Worm (Caenorhabditis elegans): ENCODE data around the gene gsp-2.

The gsp-2 gene

ce11 chrIII:7336214-7336613 is at the start of gene gsp-2 (continued):
- TF ChIP-seq php-3 (GFP tag; IDR thresholded peaks at IDR 0.05) (no peak), mep-1 (tag; optimal IDR thresholded peaks at IDR 0.05) (peak; percentile 53)

ce11 chrIII:7287503-7287902 is 48.9 kb upstream of the gsp-2 start, which contains the start of gene ykt-6:
TSS of gene ykt-6 (minus strand) at chrIII:7287603.
- TF ChIP-seq aha-1 (tag) (peak; percentile 28), lir-3 (tag; optimal IDR thresholded peaks at IDR 0.05) (no peak)

ce11 chrIII:7290462-7290861 is 45.9 kb upstream of the gsp-2 start, which contains the start of gene algn-11:
TSS of gene algn-11 (minus strand) at chrIII:7290562.
- TF ChIP-seq nhr-28 (tag; optimal IDR thresholded peaks at IDR 0.05) (no peak), mxl-3 (GFP tag; optimal IDR thresholded peaks at IDR 0.05) (no peak), lsy-2 (tag; optimal IDR thresholded peaks at IDR 0.05) (no peak), snpc-4 (tag; optimal IDR thresholded peaks at IDR 0.05) (no peak), skn-1 (tag; optimal IDR thresholded peaks at IDR 0.05) (no peak), nhr-25 (tag; optimal IDR thresholded peaks at IDR 0.05; ENCODE audit: borderline replicate concordance, insufficient read depth) (no peak)

- no peak for TF ChIP-seq tag-97 (GFP tag; IDR thresholded peaks at IDR 0.05)
- TF ChIP-seq unc-62 (GFP tag; optimal IDR thresholded peaks at IDR 0.05 in 1 of 2): peak in 1 of 2 experiments; percentile 52
- TF ChIP-seq unc-62 (tag; optimal IDR thresholded peaks at IDR 0.05): no peak
These were observed 45.2 kb upstream of the gsp-2 start for ce11 chrIII:7291216-7291615.

ce11 chrIII:7292569-7292968 is 43.8 kb upstream of the gsp-2 start:
- TF ChIP-seq egl-27 (tag; optimal IDR thresholded peaks at IDR 0.05) (no peak), php-3 (GFP tag; IDR thresholded peaks at IDR 0.05) (no peak), F26F4.8 (GFP tag; conservative IDR thresholded peaks at IDR 0.05) (no peak), hlh-30 (tag; optimal IDR thresholded peaks at IDR 0.05; ENCODE audit: insufficient read depth) (peak; percentile 76), nhr-42 (GFP tag; IDR thresholded peaks at IDR 0.05) (no peak), mep-1 (tag; optimal IDR thresholded peaks at IDR 0.05) (peak; percentile 31), aha-1 (tag) (peak; percentile 91), zip-11 (GFP tag; IDR thresholded peaks at IDR 0.05) (no peak), vab-7 (GFP tag; IDR thresholded peaks at IDR 0.05) (no peak), T26A8.4 (GFP tag; IDR thresholded peaks at IDR 0.05) (no peak), ZK546.5 (tag; optimal IDR thresholded peaks at IDR 0.05) (no peak), lsy-2 (tag; optimal IDR thresholded peaks at IDR 0.05) (peak in 1 of 2 experiments; percentile 49), mes-2 (tag; optimal IDR thresholded peaks at IDR 0.05; ENCODE audit: poor library complexity, severe bottlenecking) (peak; percentile 8), mxl-3 (GFP tag; optimal IDR thresholded peaks at IDR 0.05) (peak; percentile 90), mdl-1 (tag; optimal IDR thresholded peaks at IDR 0.05) (peak in 1 of 2 experiments; percentile 75), nhr-28 (tag; optimal IDR thresholded peaks at IDR 0.05) (peak; percentile 38)

- TF ChIP-seq ceh-28 (tag; optimal IDR thresholded peaks at IDR 0.05): no peak
- TF ChIP-seq tag-97 (GFP tag; IDR thresholded peaks at IDR 0.05): no peak
- no peak for TF ChIP-seq saeg-2 (GFP tag; IDR thresholded peaks at IDR 0.05)
- TF ChIP-seq R02D3.7 (tag; optimal IDR thresholded peaks at IDR 0.05): no peak
- no peak for TF ChIP-seq Y105C5A.15 (GFP tag; IDR thresholded peaks at IDR 0.05)
- no peak for TF ChIP-seq daf-19 (GFP tag; conservative IDR thresholded peaks at IDR 0.05)
- TF ChIP-seq nhr-77 (tag; optimal IDR thresholded peaks at IDR 0.05): no peak
- TF ChIP-seq nhr-48 (tag; optimal IDR thresholded peaks at IDR 0.05): no peak
- no peak for TF ChIP-seq lim-7 (GFP tag; IDR thresholded peaks at IDR 0.05)
- TF ChIP-seq F10B5.3 (tag; optimal IDR thresholded peaks at IDR 0.05): no peak
- TF ChIP-seq zfp-3 (GFP tag; conservative IDR thresholded peaks at IDR 0.05): no peak
- peak; percentile 31 for TF ChIP-seq unc-130 (GFP tag; optimal IDR thresholded peaks at IDR 0.05)
- no peak for TF ChIP-seq hmg-1.1 (GFP tag; IDR thresholded peaks at IDR 0.05)
- TF ChIP-seq zip-2 (tag; optimal IDR thresholded peaks at IDR 0.05): no peak
- peak; percentile 21 for TF ChIP-seq aha-1 (tag)
- peak; percentile 27 for TF ChIP-seq mes-2 (tag; optimal IDR thresholded peaks at IDR 0.05; ENCODE audit: poor library complexity, severe bottlenecking)
- TF ChIP-seq jun-1 (tag; optimal IDR thresholded peaks at IDR 0.05): no peak
- peak in 1 of 2 experiments; percentile 87 for TF ChIP-seq lsy-2 (tag; optimal IDR thresholded peaks at IDR 0.05)
- TF ChIP-seq lin-1 (GFP tag; IDR thresholded peaks at IDR 0.05): no peak
- no peak for TF ChIP-seq ctbp-1 (GFP tag; IDR thresholded peaks at IDR 0.05)
- TF ChIP-seq madf-5 (GFP tag; IDR thresholded peaks at IDR 0.05): no peak
- TF ChIP-seq ZK337.2 (GFP tag; IDR thresholded peaks at IDR 0.05): no peak
- no peak for TF ChIP-seq skn-1 (tag; optimal IDR thresholded peaks at IDR 0.05)
These were observed 43.2 kb upstream of the gsp-2 start, which contains the start of gene cwf-19L2 for ce11 chrIII:7293075-7293684. TSS of gene cwf-19L2 (plus strand) at chrIII:7293634.

Measured in whole organism, L4 larva.